Worm (Caenorhabditis elegans): ENCODE measurements around the gene C50B6.3.

DNA sequence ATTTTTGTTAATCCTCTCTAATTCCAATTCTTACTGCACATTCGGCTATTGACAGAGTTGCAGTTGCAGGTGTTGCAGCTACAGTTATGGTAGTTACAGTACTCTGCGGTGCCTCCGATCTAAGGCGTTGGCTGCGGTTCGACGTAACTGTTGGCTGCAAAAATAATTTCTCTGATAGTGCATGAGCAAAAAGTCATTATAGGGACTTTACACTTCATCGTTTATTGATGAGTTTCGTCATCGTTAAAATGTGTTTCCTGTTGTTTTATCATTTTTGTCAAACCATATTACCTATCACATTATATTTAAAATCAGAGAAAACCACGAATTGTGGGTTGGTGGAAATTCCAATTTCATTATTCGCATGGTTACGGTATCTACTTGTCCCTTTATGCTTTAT, 38.8 kb upstream of the C50B6.3 start:
- TF ChIP-seq snpc-4 (tag; optimal IDR thresholded peaks at IDR 0.05): no peak
- TF ChIP-seq unc-39 (tag; optimal IDR thresholded peaks at IDR 0.05): no peak
- TF ChIP-seq elt-3 (tag; optimal IDR thresholded peaks at IDR 0.05): no peak
- no peak for TF ChIP-seq elt-1 (tag; optimal IDR thresholded peaks at IDR 0.05)
